Fruit fly (Drosophila melanogaster): ENCODE measurements around the gene ash2.

The ash2 gene

dm6 chr3R:24626003-24626486 is 23.9 kb upstream of the ash2 start (continued):
- TF ChIP-seq CG6254 (GFP tag; optimal IDR thresholded peaks at IDR 0.05) (no peak), Dfd (GFP tag; optimal IDR thresholded peaks at IDR 0.05) (no peak), dm (GFP tag; optimal IDR thresholded peaks at IDR 0.05) (peak; percentile 29), zf30C (GFP tag; optimal IDR thresholded peaks at IDR 0.05) (no peak), fu2 (GFP tag; optimal IDR thresholded peaks at IDR 0.05) (no peak), CG4617 (GFP tag; optimal IDR thresholded peaks at IDR 0.05; ENCODE audit: borderline replicate concordance) (no peak), NC2α (GFP tag; optimal IDR thresholded peaks at IDR 0.05) (no peak), sr (GFP tag; IDR thresholded peaks at IDR 0.05) (no peak), amos (GFP tag; IDR thresholded peaks at IDR 0.05; ENCODE audit: partially characterized antibody) (no peak), salm (tag; optimal IDR thresholded peaks at IDR 0.05) (no peak), CG31224 (GFP tag; IDR thresholded peaks at IDR 0.05) (no peak), CG12104 (GFP tag; optimal IDR thresholded peaks at IDR 0.05) (peak; percentile 22), CG3281 (GFP tag; optimal IDR thresholded peaks at IDR 0.05) (peak; percentile 42), zen (tag; optimal IDR thresholded peaks at IDR 0.05) (no peak), Sox102F (GFP tag; optimal IDR thresholded peaks at IDR 0.05) (no peak), CG4730 (GFP tag; IDR thresholded peaks at IDR 0.05) (peak; percentile 29; the same call in 1 of the 2 replicates), Ets97D (GFP tag; optimal IDR thresholded peaks at IDR 0.05) (no peak), cas (GFP tag; IDR thresholded peaks at IDR 0.05) (no peak), unpg (GFP tag; optimal IDR thresholded peaks at IDR 0.05) (peak; percentile 37), Xrp1 (GFP tag; IDR thresholded peaks at IDR 0.05) (peak; percentile 43; the same call in 1 of the 2 replicates), CG17568 (GFP tag; optimal IDR thresholded peaks at IDR 0.05) (no peak), toy (GFP tag; IDR thresholded peaks at IDR 0.05) (no peak), Max (GFP tag; optimal IDR thresholded peaks at IDR 0.05) (peak; percentile 2), CG4820 (GFP tag; optimal IDR thresholded peaks at IDR 0.05) (no peak), CoRest (tag; optimal IDR thresholded peaks at IDR 0.05) (no peak), CG13123 (GFP tag; optimal IDR thresholded peaks at IDR 0.05) (no peak), tin (GFP tag; optimal IDR thresholded peaks at IDR 0.05) (peak; percentile 15), CG15269 (tag; optimal IDR thresholded peaks at IDR 0.05) (peak; percentile 68), ems (GFP tag; optimal IDR thresholded peaks at IDR 0.05) (no peak), Six4 (GFP tag; optimal IDR thresholded peaks at IDR 0.05) (peak; percentile 6), Kr (GFP tag; optimal IDR thresholded peaks at IDR 0.05) (no peak), CG18599 (GFP tag; optimal IDR thresholded peaks at IDR 0.05) (no peak), seq (GFP tag; IDR thresholded peaks at IDR 0.05) (peak; percentile 52; the same call in 1 of the 2 replicates), hth (optimal IDR thresholded peaks at IDR 0.05) (no peak), Eip74EF (GFP tag; optimal IDR thresholded peaks at IDR 0.05) (no peak), CG2678 (tag; optimal IDR thresholded peaks at IDR 0.05) (no peak), sd (tag; optimal IDR thresholded peaks at IDR 0.05) (peak; percentile 87), CG8478 (optimal IDR thresholded peaks at IDR 0.05) (no peak), slp2 (GFP tag; optimal IDR thresholded peaks at IDR 0.05) (no peak), CG17829 (tag; optimal IDR thresholded peaks at IDR 0.05) (no peak), pum (GFP tag; optimal IDR thresholded peaks at IDR 0.05) (no peak), CG5953 (GFP tag; IDR thresholded peaks at IDR 0.05) (no peak), tio (GFP tag; optimal IDR thresholded peaks at IDR 0.05) (no peak), CG2712 (tag; optimal IDR thresholded peaks at IDR 0.05) (peak; percentile 21), CG9215 (GFP tag; IDR thresholded peaks at IDR 0.05) (no peak), twi (tag; optimal IDR thresholded peaks at IDR 0.05) (no peak), Hey (tag; optimal IDR thresholded peaks at IDR 0.05) (no peak), pfk (GFP tag; optimal IDR thresholded peaks at IDR 0.05) (no peak), luna (GFP tag; optimal IDR thresholded peaks at IDR 0.05) (no peak), slou (GFP tag; optimal IDR thresholded peaks at IDR 0.05) (no peak), GATAe (GFP tag; conservative IDR thresholded peaks at IDR 0.05) (no peak), sob (GFP tag; IDR thresholded peaks at IDR 0.05) (0 out of 2 replicates have a peak, but pooled peaks have one; percentile 8)
